Worm (Caenorhabditis elegans) whole organism, L2 larva: ENCODE results near the gene ZK632.14.

Experiments
- R02D3.7 ChIP-seq: fragments of 150-350 bp; optimal IDR thresholded peaks from 2 replicates; lab custom pipeline; 2014; ENCODE audit warnings: missing biosample characterization, missing genetic modification characterization
- dmd-4 ChIP-seq: sonication (generic microtip); optimal IDR thresholded peaks from 2 replicates; lab custom pipeline; 2017; ENCODE audit warnings: missing biosample characterization, missing genetic modification characterization
- nhr-11 ChIP-seq: fragments of 150-350 bp; optimal IDR thresholded peaks from 2 replicates; lab custom pipeline; 2014; ENCODE audit warnings: missing biosample characterization, missing genetic modification characterization
- ztf-11 ChIP-seq: sonication (generic microtip); optimal IDR thresholded peaks from 2 replicates; lab custom pipeline; 2017; ENCODE audit warnings: missing biosample characterization, missing genetic modification characterization

DNA sequence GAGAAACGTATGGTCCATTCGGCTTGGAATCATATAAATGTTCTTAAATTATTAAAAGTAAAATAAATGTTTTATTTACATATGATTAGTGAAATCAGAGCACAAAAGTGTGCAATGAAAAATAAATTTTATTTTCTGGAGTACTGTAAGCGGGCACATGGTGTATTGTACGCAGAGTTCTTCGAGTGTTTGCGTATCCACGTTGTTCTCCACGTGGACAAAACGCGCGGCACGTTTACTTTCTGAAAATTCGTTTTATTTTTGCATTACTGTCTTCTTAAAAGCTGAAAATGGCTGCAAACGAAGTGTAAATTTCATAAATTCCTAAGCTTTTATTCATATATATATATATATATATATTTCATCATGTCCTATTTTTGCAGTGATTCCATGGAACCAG is 19.3 kb downstream of the ZK632.14 start:
- TF ChIP-seq ztf-11 (tag; lab: Kevin White, UChicago) (no peak), nhr-11 (tag; lab: Kevin White, UChicago) (no peak), dmd-4 (no peak), R02D3.7 (tag; lab: Kevin White, UChicago) (no peak)
